Worm (Caenorhabditis elegans): ENCODE results near the gene hpo-19.

hpo-19 gene

ce11 chrV:6399831-6400230 is 36.6 kb upstream of the hpo-19 start, which contains the start of gene gfi-1:
Gene gfi-1 (minus strand): TSS chrV:6399931.
- TF ChIP-seq blmp-1 (tag; optimal IDR thresholded peaks at IDR 0.05; ENCODE audit: insufficient read depth) (no peak), nhr-237 (tag; optimal IDR thresholded peaks at IDR 0.05) (no peak), aly-2 (tag; optimal IDR thresholded peaks at IDR 0.05) (no peak), nhr-21 (tag; optimal IDR thresholded peaks at IDR 0.05) (no peak), ztf-4 (tag; optimal IDR thresholded peaks at IDR 0.05) (no peak), dmd-4 (tag; optimal IDR thresholded peaks at IDR 0.05) (no peak), snpc-4 (tag; optimal IDR thresholded peaks at IDR 0.05) (no peak), Y55F3AM.14 (GFP tag; optimal IDR thresholded peaks at IDR 0.05) (no peak), sem-4 (tag; optimal IDR thresholded peaks at IDR 0.05) (no peak)

ce11 chrV:6400528-6400927 is 35.9 kb upstream of the hpo-19 start:
- TF ChIP-seq crh-2 (tag; optimal IDR thresholded peaks at IDR 0.05) (peak; percentile 14), peb-1 (tag; optimal IDR thresholded peaks at IDR 0.05) (no peak), fos-1 (tag; optimal IDR thresholded peaks at IDR 0.05) (peak; percentile 32), unc-39 (tag; optimal IDR thresholded peaks at IDR 0.05) (no peak)

- TF ChIP-seq nhr-23 (tag; optimal IDR thresholded peaks at IDR 0.05) (no peak), lin-13 (GFP tag; optimal IDR thresholded peaks at IDR 0.05) (no peak), ztf-4 (tag; optimal IDR thresholded peaks at IDR 0.05) (no peak), R02D3.7 (tag; optimal IDR thresholded peaks at IDR 0.05) (no peak), zag-1 (tag; optimal IDR thresholded peaks at IDR 0.05) (no peak), crh-2 (tag; optimal IDR thresholded peaks at IDR 0.05) (peak; percentile 55)
These were observed 35.4 kb upstream of the hpo-19 start for ce11 chrV:6400950-6401551.

ce11 chrV:6407587-6407986 is 28.9 kb upstream of the hpo-19 start:
- TF ChIP-seq nhr-237 (tag; optimal IDR thresholded peaks at IDR 0.05) (no peak), zag-1 (tag; optimal IDR thresholded peaks at IDR 0.05) (no peak), crh-2 (tag; optimal IDR thresholded peaks at IDR 0.05) (peak; percentile 54), sma-9 (GFP tag; optimal IDR thresholded peaks at IDR 0.05) (peak; percentile 14), sma-9 (tag; optimal IDR thresholded peaks at IDR 0.05) (no peak), sma-3 (GFP tag; optimal IDR thresholded peaks at IDR 0.05) (no peak), lin-39 (tag; optimal IDR thresholded peaks at IDR 0.05) (no peak), peb-1 (tag; optimal IDR thresholded peaks at IDR 0.05) (no peak)

DNA sequence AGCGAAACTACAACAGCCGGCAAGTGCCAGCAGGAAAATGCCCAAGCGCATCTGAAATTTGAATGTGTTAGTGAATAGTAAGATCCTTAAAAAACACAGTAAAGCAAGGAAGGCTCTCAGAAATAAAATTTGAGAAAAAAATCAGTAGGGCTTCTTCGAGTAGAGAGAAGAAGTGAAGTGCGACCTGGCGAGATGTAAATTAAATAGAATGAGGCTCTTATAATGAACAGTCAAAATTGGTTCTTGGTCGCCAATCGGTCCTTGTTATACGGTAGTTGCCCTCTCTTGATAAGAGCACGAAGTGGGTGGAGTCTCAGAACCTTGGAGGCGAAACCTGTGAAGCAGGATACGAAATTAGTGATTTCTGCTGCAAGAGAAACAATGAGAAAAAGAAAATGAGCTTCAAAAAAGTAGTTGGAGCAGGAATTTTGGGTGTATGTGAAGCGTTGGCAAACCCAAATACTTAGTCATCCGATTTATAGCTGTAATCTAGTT is 27.7 kb upstream of the hpo-19 start, which contains the start of gene bcf-1:
Gene bcf-1, minus strand, starts transcription at position 51 of the 495 bp plus-strand sequence.
- TF ChIP-seq elt-3 (tag; optimal IDR thresholded peaks at IDR 0.05) (no peak), F13H6.1 (tag; optimal IDR thresholded peaks at IDR 0.05) (no peak)

DNA sequence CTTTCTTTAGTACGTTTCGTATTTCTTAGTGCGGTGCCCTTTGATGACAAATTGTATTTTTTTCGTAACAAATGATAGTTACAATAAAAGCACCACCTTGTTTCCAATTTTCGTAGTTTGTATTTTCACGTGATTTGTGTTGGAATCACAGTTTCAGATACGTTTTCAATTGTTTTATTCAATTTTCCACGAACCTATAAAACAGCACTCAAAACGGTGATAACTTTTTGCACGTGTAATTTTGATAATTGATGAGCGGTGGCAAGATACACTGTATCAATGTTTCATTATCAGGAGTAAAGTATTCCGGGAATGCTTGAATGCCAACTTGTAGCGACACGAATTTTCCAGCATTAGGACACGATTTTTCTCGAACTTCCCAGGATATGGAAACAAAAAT is 25.3 kb upstream of the hpo-19 start:
- TF ChIP-seq fos-1 (tag; optimal IDR thresholded peaks at IDR 0.05) (peak; percentile 50), crh-2 (tag; optimal IDR thresholded peaks at IDR 0.05) (peak; percentile 83), F13H6.1 (tag; optimal IDR thresholded peaks at IDR 0.05) (no peak), nhr-237 (tag; optimal IDR thresholded peaks at IDR 0.05) (no peak), sem-4 (tag; optimal IDR thresholded peaks at IDR 0.05) (no peak), C34F6.9 (tag; optimal IDR thresholded peaks at IDR 0.05) (no peak), nhr-10 (tag; optimal IDR thresholded peaks at IDR 0.05) (no peak), peb-1 (tag; optimal IDR thresholded peaks at IDR 0.05) (no peak), nhr-25 (tag; optimal IDR thresholded peaks at IDR 0.05) (no peak), lsy-2 (tag; optimal IDR thresholded peaks at IDR 0.05) (no peak), ZK546.5 (tag; optimal IDR thresholded peaks at IDR 0.05) (no peak), nhr-129 (tag; optimal IDR thresholded peaks at IDR 0.05) (no peak), blmp-1 (tag; optimal IDR thresholded peaks at IDR 0.05; ENCODE audit: insufficient read depth) (no peak), ztf-1 (GFP tag; conservative IDR thresholded peaks at IDR 0.05) (no peak), dmd-4 (tag; optimal IDR thresholded peaks at IDR 0.05) (no peak), mbf-1 (tag; optimal IDR thresholded peaks at IDR 0.05) (no peak), ztf-4 (tag; optimal IDR thresholded peaks at IDR 0.05) (no peak), nhr-6 (tag; optimal IDR thresholded peaks at IDR 0.05) (no peak), mdl-1 (tag; optimal IDR thresholded peaks at IDR 0.05) (peak in 1 of 2 experiments; percentile 26), ceh-82 (tag; optimal IDR thresholded peaks at IDR 0.05) (no peak), nhr-12 (tag; optimal IDR thresholded peaks at IDR 0.05) (no peak), ztf-11 (tag; optimal IDR thresholded peaks at IDR 0.05) (no peak), elt-3 (tag; optimal IDR thresholded peaks at IDR 0.05) (no peak), skn-1 (tag; optimal IDR thresholded peaks at IDR 0.05) (no peak), mab-5 (tag; optimal IDR thresholded peaks at IDR 0.05) (no peak), unc-62 (GFP tag; optimal IDR thresholded peaks at IDR 0.05) (no peak), lin-13 (GFP tag; optimal IDR thresholded peaks at IDR 0.05) (no peak), elt-1 (tag; optimal IDR thresholded peaks at IDR 0.05) (no peak), Y55F3AM.14 (GFP tag; optimal IDR thresholded peaks at IDR 0.05) (no peak), gmeb-1 (tag; optimal IDR thresholded peaks at IDR 0.05) (peak; percentile 20), lin-39 (tag; optimal IDR thresholded peaks at IDR 0.05) (no peak), unc-55 (GFP tag; optimal IDR thresholded peaks at IDR 0.05) (no peak)

Measured in whole organism, L2 larva.